Worm (Caenorhabditis elegans) whole organism, young adult: Measurements from ENCODE around the gene T20G5.13.

Source experiments
- B0019.2 ChIP-seq: fragments of 200-800 bp; sonication (Bioruptor generic); conservative IDR thresholded peaks from 2 replicates; pipeline ENCODE4 v1.3.6; 2022; ENCODE audit warnings: missing genetic modification reagents, missing genetic modification characterization, missing compliant biosample characterization
- B0336.3 ChIP-seq: fragments of 200-800 bp; sonication (Bioruptor generic); IDR thresholded peaks from 2 replicates; pipeline ENCODE4 v1.3.6; 2022; ENCODE audit warnings: missing genetic modification characterization, missing compliant biosample characterization
- F10E7.11 ChIP-seq: sonication (generic microtip); optimal IDR thresholded peaks from 2 replicates; lab custom pipeline; 2017; ENCODE audit warnings: mild to moderate bottlenecking, missing genetic modification characterization, moderate library complexity, missing compliant biosample characterization
- F22D6.2 ChIP-seq: sonication (generic microtip); optimal IDR thresholded peaks from 2 replicates; lab custom pipeline; 2016; ENCODE audit warnings: mild to moderate bottlenecking, missing genetic modification characterization, missing compliant biosample characterization
- F23B12.7 ChIP-seq: sonication (generic microtip); optimal IDR thresholded peaks from 2 replicates; lab custom pipeline; 2017; ENCODE audit warnings: missing genetic modification characterization, mild to moderate bottlenecking, missing compliant biosample characterization, antibody characterized with exemption, moderate library complexity; ENCODE audit not compliant: insufficient read depth
- F37B4.10 ChIP-seq: fragments of 200-800 bp; sonication (Bioruptor generic); IDR thresholded peaks from 2 replicates; pipeline ENCODE4 v1.3.6; 2022; ENCODE audit warnings: missing genetic modification characterization, missing compliant biosample characterization
- F57A8.1 ChIP-seq: fragments of 200-800 bp; sonication (Bioruptor generic); optimal IDR thresholded peaks from 2 replicates; lab custom pipeline; 2018; ENCODE audit warnings: mild to moderate bottlenecking, missing genetic modification characterization, moderate library complexity, missing compliant biosample characterization
- T07F8.4 ChIP-seq: sonication (generic microtip); optimal IDR thresholded peaks from 2 replicates; lab custom pipeline; 2016; ENCODE audit warnings: mild to moderate bottlenecking, missing genetic modification characterization, moderate library complexity, missing compliant biosample characterization
- Y53F4B.3 ChIP-seq: fragments of 200-800 bp; sonication (Bioruptor generic); IDR thresholded peaks from 2 replicates; pipeline ENCODE4 v1.3.6; 2022; ENCODE audit warnings: missing genetic modification reagents, missing genetic modification characterization, missing compliant biosample characterization
- akir-1 ChIP-seq: fragments of 200-800 bp; sonication (Bioruptor generic); optimal IDR thresholded peaks from 2 replicates; lab custom pipeline; 2018; ENCODE audit warnings: mild to moderate bottlenecking, missing genetic modification characterization, moderate library complexity, missing compliant biosample characterization
- athp-1 ChIP-seq: sonication (generic microtip); optimal IDR thresholded peaks from 2 replicates; lab custom pipeline; 2017; ENCODE audit warnings: mild to moderate bottlenecking, missing genetic modification characterization, missing compliant biosample characterization
- attf-3 ChIP-seq: fragments of 200-800 bp; sonication (Bioruptor generic); conservative IDR thresholded peaks from 2 replicates; pipeline ENCODE4 v1.3.6; 2022; ENCODE audit warnings: missing genetic modification reagents, missing genetic modification characterization, missing compliant biosample characterization
- ccch-3 ChIP-seq: fragments of 200-800 bp; sonication (Bioruptor generic); optimal IDR thresholded peaks from 2 replicates; lab custom pipeline; 2018; ENCODE audit warnings: mild to moderate bottlenecking, missing genetic modification characterization, missing compliant biosample characterization
- ceh-27 ChIP-seq: fragments of 200-800 bp; sonication (Bioruptor generic); optimal IDR thresholded peaks from 2 replicates; lab custom pipeline; 2018; ENCODE audit warnings: mild to moderate bottlenecking, missing genetic modification characterization, moderate library complexity, missing compliant biosample characterization
- ceh-40 ChIP-seq: fragments of 200-800 bp; sonication (Bioruptor generic); IDR thresholded peaks from 2 replicates; pipeline ENCODE4 v1.3.6; 2022; ENCODE audit warnings: missing genetic modification characterization, missing compliant biosample characterization
- die-1 ChIP-seq: sonication (generic microtip); optimal IDR thresholded peaks from 2 replicates; lab custom pipeline; 2016; ENCODE audit warnings: missing genotype, mild to moderate bottlenecking, missing genetic modification characterization, missing compliant biosample characterization
- egl-44 ChIP-seq: fragments of 200-800 bp; sonication (Bioruptor generic); IDR thresholded peaks from 2 replicates; pipeline ENCODE4 v1.3.6; 2022; ENCODE audit warnings: missing genetic modification reagents, missing genetic modification characterization, missing compliant biosample characterization
- egrh-3 ChIP-seq: fragments of 200-800 bp; sonication (Bioruptor generic); IDR thresholded peaks from 2 replicates; pipeline ENCODE4 v1.3.6; 2022; ENCODE audit warnings: missing genetic modification reagents, missing genetic modification characterization, missing compliant biosample characterization
- him-1 ChIP-seq: sonication (generic microtip); optimal IDR thresholded peaks from 2 replicates; lab custom pipeline; 2016; ENCODE audit warnings: missing genotype, missing genetic modification reagents, missing genetic modification characterization, missing compliant biosample characterization
- hlh-12 ChIP-seq: sonication (generic microtip); optimal IDR thresholded peaks from 2 replicates; lab custom pipeline; 2016; ENCODE audit warnings: missing genetic modification characterization, missing compliant biosample characterization
- hmg-20 ChIP-seq: fragments of 200-800 bp; sonication (Bioruptor generic); IDR thresholded peaks from 2 replicates; pipeline ENCODE4 v1.3.6; 2022; ENCODE audit warnings: missing genetic modification reagents, missing genetic modification characterization, missing compliant biosample characterization
- lag-1 ChIP-seq: fragments of 200-800 bp; sonication (Bioruptor generic); IDR thresholded peaks from 2 replicates; pipeline ENCODE4 v1.3.6; 2022; ENCODE audit warnings: missing genetic modification reagents, missing genetic modification characterization, missing compliant biosample characterization
- lin-40 ChIP-seq: sonication (generic microtip); optimal IDR thresholded peaks from 2 replicates; lab custom pipeline; 2016; ENCODE audit warnings: missing genetic modification characterization, mild to moderate bottlenecking, missing compliant biosample characterization, missing genotype, missing genetic modification reagents
- lin-54 ChIP-seq: fragments of 200-800 bp; sonication (Bioruptor generic); optimal IDR thresholded peaks from 2 replicates; lab custom pipeline; 2018; ENCODE audit warnings: mild to moderate bottlenecking, missing genetic modification characterization, missing compliant biosample characterization
- lsy-27 ChIP-seq: sonication (generic microtip); optimal IDR thresholded peaks from 2 replicates; lab custom pipeline; 2017; ENCODE audit warnings: missing genetic modification characterization, mild to moderate bottlenecking, missing compliant biosample characterization, antibody characterized with exemption, missing genotype, borderline replicate concordance; ENCODE audit not compliant: insufficient read depth
- madf-6 ChIP-seq: fragments of 200-800 bp; sonication (Bioruptor generic); IDR thresholded peaks from 2 replicates; pipeline ENCODE4 v1.3.6; 2022; ENCODE audit warnings: missing genetic modification reagents, missing genetic modification characterization, missing compliant biosample characterization
- madf-8 ChIP-seq: fragments of 200-800 bp; sonication (Bioruptor generic); conservative IDR thresholded peaks from 2 replicates; pipeline ENCODE4 v1.3.6; 2022; ENCODE audit warnings: missing genetic modification reagents, missing genetic modification characterization, missing compliant biosample characterization
- nfya-2 ChIP-seq: fragments of 200-800 bp; sonication (Bioruptor generic); IDR thresholded peaks from 2 replicates; pipeline ENCODE4 v1.3.6; 2022; ENCODE audit warnings: missing genetic modification reagents, missing genetic modification characterization, missing compliant biosample characterization
- nfyb-1 ChIP-seq: fragments of 200-800 bp; sonication (Bioruptor generic); IDR thresholded peaks from 2 replicates; pipeline ENCODE4 v1.3.6; 2022; ENCODE audit warnings: missing genetic modification reagents, missing genetic modification characterization, missing compliant biosample characterization
- nhr-120 ChIP-seq: fragments of 200-800 bp; sonication (Bioruptor generic); IDR thresholded peaks from 2 replicates; pipeline ENCODE4 v1.3.6; 2022; ENCODE audit warnings: missing genetic modification characterization, missing compliant biosample characterization
- nhr-179 ChIP-seq: sonication (generic microtip); optimal IDR thresholded peaks from 2 replicates; lab custom pipeline; 2016; ENCODE audit warnings: mild to moderate bottlenecking, missing genetic modification characterization, missing compliant biosample characterization
- nhr-80 ChIP-seq: sonication (generic microtip); optimal IDR thresholded peaks from 2 replicates; lab custom pipeline; 2016; ENCODE audit warnings: missing genetic modification characterization, missing compliant biosample characterization
- pha-4 ChIP-seq: fragments of 150-350 bp; sonication (generic microtip); optimal IDR thresholded peaks from 2 replicates; lab custom pipeline; 2014; ENCODE audit warnings: missing biosample characterization, missing genetic modification reagents, missing genetic modification characterization
- rcor-1 ChIP-seq: fragments of 200-800 bp; sonication (Bioruptor generic); IDR thresholded peaks from 2 replicates; pipeline ENCODE4 v1.3.6; 2022; ENCODE audit warnings: missing genetic modification reagents, missing genetic modification characterization, missing compliant biosample characterization
- repo-1 ChIP-seq: sonication (generic microtip); optimal IDR thresholded peaks from 2 replicates; lab custom pipeline; 2017; ENCODE audit warnings: mild to moderate bottlenecking, missing genetic modification characterization, missing compliant biosample characterization
- sdz-38 ChIP-seq: sonication (generic microtip); optimal IDR thresholded peaks from 2 replicates; lab custom pipeline; 2016; ENCODE audit warnings: missing genotype, missing genetic modification characterization, missing compliant biosample characterization
- snpc-1.1 ChIP-seq: sonication (generic microtip); optimal IDR thresholded peaks from 2 replicates; lab custom pipeline; 2017; ENCODE audit warnings: missing genetic modification characterization, mild to moderate bottlenecking, missing compliant biosample characterization, antibody characterized with exemption, moderate library complexity, missing genotype, missing genetic modification reagents; ENCODE audit not compliant: insufficient read depth
- snpc-3.4 ChIP-seq: sonication (generic microtip); optimal IDR thresholded peaks from 2 replicates; lab custom pipeline; 2017; ENCODE audit warnings: missing genetic modification characterization, mild to moderate bottlenecking, missing compliant biosample characterization, antibody characterized with exemption, moderate library complexity, missing genotype, missing genetic modification reagents
- snpc-4 ChIP-seq, 5 experiments: fragments of 150-350 bp in 1 of 5; sonication (generic microtip) in 4 of 5; optimal IDR thresholded peaks; 2 replicates each; lab custom pipeline; 2014 to 2018; ENCODE audit warnings: missing genetic modification characterization in 5 of 5, missing biosample characterization in 3 of 5, antibody characterized with exemption in 2 of 5, mild to moderate bottlenecking in 2 of 5, missing compliant biosample characterization in 2 of 5, missing genotype in 2 of 5, moderate library complexity in 2 of 5, missing genetic modification reagents in 1 of 5
- sptf-2 ChIP-seq: fragments of 200-800 bp; sonication (Bioruptor generic); optimal IDR thresholded peaks from 2 replicates; lab custom pipeline; 2018; ENCODE audit warnings: mild to moderate bottlenecking, missing genetic modification characterization, missing compliant biosample characterization
- tlf-1 ChIP-seq: fragments of 200-800 bp; sonication (Bioruptor generic); optimal IDR thresholded peaks from 2 replicates; lab custom pipeline; 2018; ENCODE audit warnings: mild to moderate bottlenecking, missing genetic modification characterization, missing compliant biosample characterization
- unc-130 ChIP-seq: sonication (generic microtip); optimal IDR thresholded peaks from 2 replicates; lab custom pipeline; 2016; ENCODE audit warnings: missing genetic modification reagents, missing genetic modification characterization, missing compliant biosample characterization
- ztf-22 ChIP-seq: fragments of 200-800 bp; sonication (Bioruptor generic); optimal IDR thresholded peaks from 2 replicates; lab custom pipeline; 2018; ENCODE audit warnings: mild to moderate bottlenecking, missing genetic modification characterization, moderate library complexity, missing compliant biosample characterization
- ztf-25 ChIP-seq: fragments of 200-800 bp; sonication (Bioruptor generic); IDR thresholded peaks from 2 replicates; pipeline ENCODE4 v1.3.6; 2022; ENCODE audit warnings: missing genetic modification reagents, missing genetic modification characterization, missing compliant biosample characterization
- ztf-26 ChIP-seq: sonication (generic microtip); optimal IDR thresholded peaks from 2 replicates; lab custom pipeline; 2017; ENCODE audit warnings: missing genetic modification characterization, missing compliant biosample characterization
- ztf-28 ChIP-seq: fragments of 200-800 bp; sonication (Bioruptor generic); IDR thresholded peaks from 2 replicates; pipeline ENCODE4 v1.3.6; 2022; ENCODE audit warnings: missing genetic modification reagents, missing genetic modification characterization, missing compliant biosample characterization
- ztf-6 ChIP-seq: fragments of 200-800 bp; sonication (Bioruptor generic); IDR thresholded peaks from 2 replicates; pipeline ENCODE4 v1.3.6; 2022; ENCODE audit warnings: missing genetic modification reagents, missing genetic modification characterization, missing compliant biosample characterization

Gene T20G5.13

ce11 chrIII:10216585-10217278, 15.6 kb upstream of the T20G5.13 start, which contains the start of gene cts-1 (continued):
- TF ChIP-seq snpc-3.4 (peak; percentile 7), snpc-4 (GFP tag; optimal IDR thresholded peaks at IDR 0.05; lab: Kevin White, UChicago) (peak; percentile 60), snpc-4 (tag; optimal IDR thresholded peaks at IDR 0.05; lab: Kevin White, UChicago) (peak in 3 of 4 experiments; percentile 57 to 62 (median 61)), tlf-1 (GFP tag; lab: Kevin White, UChicago) (peak; percentile 71), rcor-1 (GFP tag; lab: Robert Waterston, UW) (no peak), ztf-26 (tag; lab: Kevin White, UChicago) (peak; percentile 7), pha-4 (tag; lab: Kevin White, UChicago) (no peak), attf-3 (no peak), ccch-3 (GFP tag; lab: Kevin White, UChicago) (no peak), F37B4.10 (GFP tag; lab: Robert Waterston, UW) (no peak), nhr-80 (peak; percentile 95), Y53F4B.3 (GFP tag; lab: Robert Waterston, UW) (no peak), ceh-27 (GFP tag; lab: Kevin White, UChicago) (no peak), lag-1 (no peak), F57A8.1 (GFP tag; lab: Kevin White, UChicago) (no peak), lin-40 (peak; percentile 73), hmg-20 (GFP tag; lab: Robert Waterston, UW) (no peak), sptf-2 (GFP tag; lab: Kevin White, UChicago) (no peak), nhr-179 (tag; lab: Kevin White, UChicago) (no peak), madf-8 (GFP tag; lab: Robert Waterston, UW) (no peak), lsy-27 (no peak), athp-1 (tag; lab: Kevin White, UChicago) (peak; percentile 53), ztf-6 (GFP tag; lab: Robert Waterston, UW) (no peak), him-1 (tag; lab: Kevin White, UChicago) (no peak), ztf-28 (GFP tag; lab: Robert Waterston, UW) (no peak), lin-54 (GFP tag; lab: Kevin White, UChicago) (peak; percentile 57), hlh-12 (tag; lab: Kevin White, UChicago) (no peak), F22D6.2 (tag; lab: Kevin White, UChicago) (peak; percentile 75), egrh-3 (GFP tag; lab: Robert Waterston, UW) (no peak), akir-1 (GFP tag; lab: Kevin White, UChicago) (no peak), ceh-40 (GFP tag; lab: Robert Waterston, UW) (no peak), madf-6 (GFP tag; lab: Robert Waterston, UW) (no peak), nfyb-1 (GFP tag; lab: Robert Waterston, UW) (no peak), nhr-120 (GFP tag; lab: Robert Waterston, UW) (no peak), snpc-1.1 (tag; lab: Kevin White, UChicago) (no peak), ztf-22 (GFP tag; lab: Kevin White, UChicago) (peak; percentile 52), ztf-25 (GFP tag; lab: Robert Waterston, UW) (no peak), T07F8.4 (tag; lab: Kevin White, UChicago) (no peak), B0336.3 (no peak), sdz-38 (tag; lab: Kevin White, UChicago) (no peak), F10E7.11 (tag; lab: Kevin White, UChicago) (peak; percentile 32), repo-1 (peak; percentile 6), nfya-2 (GFP tag; lab: Robert Waterston, UW) (no peak), egl-44 (GFP tag; lab: Robert Waterston, UW) (no peak), die-1 (tag; lab: Kevin White, UChicago) (peak; percentile 36), unc-130 (GFP tag; lab: Kevin White, UChicago) (no peak), F23B12.7 (tag; lab: Kevin White, UChicago) (peak; percentile 57), B0019.2 (no peak)
